Fruit fly (Drosophila melanogaster): ENCODE results near the gene alpha-PheRS.

The alpha-PheRS gene

DNA sequence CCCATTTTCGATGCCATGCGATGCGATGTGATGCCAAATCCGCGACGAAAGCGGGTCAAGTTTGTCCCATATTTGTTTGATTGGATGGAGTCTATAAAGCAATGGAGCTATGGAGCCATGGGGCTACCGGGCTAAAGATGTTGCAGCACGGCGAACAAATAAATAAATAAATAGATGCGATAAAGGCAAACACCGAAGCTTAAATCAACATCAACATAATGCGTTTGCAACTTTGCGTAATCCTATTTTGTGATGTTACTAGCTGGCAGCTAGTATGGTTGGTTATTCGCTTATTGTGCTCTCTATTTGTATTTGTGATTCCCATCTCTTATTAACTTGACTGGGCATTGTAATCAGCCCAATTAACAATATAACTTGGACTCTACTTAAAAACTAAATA lies 17.3 kb downstream of the alpha-PheRS start:
- TF ChIP-seq CG17801 (GFP tag; optimal IDR thresholded peaks at IDR 0.05; ENCODE audit: partially characterized antibody), result no peak

DNA sequence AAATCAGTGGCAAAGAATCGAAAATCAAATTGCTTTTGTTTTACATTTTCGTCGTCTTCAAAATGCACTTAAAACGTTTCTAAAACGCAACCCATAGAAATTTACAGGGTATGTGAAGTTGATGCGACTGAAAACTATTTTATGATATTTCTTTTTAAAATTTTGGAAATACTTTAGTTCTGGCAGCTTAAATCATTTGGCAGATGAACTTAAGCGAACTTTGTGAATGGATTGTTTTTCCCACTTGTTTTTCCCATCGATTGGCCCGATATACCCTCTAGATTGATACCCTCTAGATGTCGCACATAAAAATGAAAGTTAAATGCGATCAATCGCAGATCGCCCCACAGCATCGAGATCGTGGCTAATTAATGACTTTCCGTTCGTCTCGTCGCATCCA lies 19.3 kb downstream of the alpha-PheRS start:
- no peak for TF ChIP-seq CG17801 (GFP tag; optimal IDR thresholded peaks at IDR 0.05; ENCODE audit: partially characterized antibody)

DNA sequence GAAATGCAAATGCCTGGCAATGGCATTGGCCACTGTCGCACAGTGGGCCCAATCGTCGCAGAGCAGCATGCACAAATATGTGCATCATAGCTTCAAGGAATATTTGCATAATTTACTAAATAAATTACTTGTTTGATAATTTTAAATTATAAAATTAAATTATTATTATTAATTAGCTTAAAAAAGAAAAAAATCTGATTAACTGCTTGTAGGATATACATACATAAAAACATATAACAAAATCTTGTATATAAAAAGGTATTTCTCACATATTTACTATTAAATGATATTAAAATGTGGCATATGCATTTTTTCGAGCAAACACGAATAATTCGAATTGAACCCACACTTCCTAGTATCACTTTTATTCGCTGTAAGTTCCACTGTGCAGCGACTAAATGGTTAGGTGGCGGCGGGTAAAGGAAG lies 20.2 kb downstream of the alpha-PheRS start:
- no peak for TF ChIP-seq CG17801 (GFP tag; optimal IDR thresholded peaks at IDR 0.05; ENCODE audit: partially characterized antibody)

DNA sequence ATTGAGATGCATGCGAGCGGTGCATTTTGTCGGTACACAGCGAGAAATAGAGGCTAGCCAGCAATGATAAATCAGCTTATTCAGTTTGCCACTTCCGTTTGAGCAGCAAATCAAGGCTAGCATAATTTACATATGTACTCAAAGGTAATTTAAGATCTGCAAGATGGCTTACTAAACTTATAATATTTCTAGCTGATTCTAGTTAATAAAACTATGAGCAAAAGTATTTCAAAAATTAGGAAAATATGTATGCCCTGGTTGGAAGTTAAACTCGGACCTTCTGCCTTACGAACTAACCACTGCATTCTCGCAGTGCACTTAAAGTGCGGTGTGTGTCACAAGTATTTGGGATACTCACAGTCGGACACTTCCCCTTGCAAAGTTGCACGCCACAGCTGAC lies 22.6 kb downstream of the alpha-PheRS start:
- TF ChIP-seq CG17801 (GFP tag; optimal IDR thresholded peaks at IDR 0.05; ENCODE audit: partially characterized antibody), result no peak

DNA sequence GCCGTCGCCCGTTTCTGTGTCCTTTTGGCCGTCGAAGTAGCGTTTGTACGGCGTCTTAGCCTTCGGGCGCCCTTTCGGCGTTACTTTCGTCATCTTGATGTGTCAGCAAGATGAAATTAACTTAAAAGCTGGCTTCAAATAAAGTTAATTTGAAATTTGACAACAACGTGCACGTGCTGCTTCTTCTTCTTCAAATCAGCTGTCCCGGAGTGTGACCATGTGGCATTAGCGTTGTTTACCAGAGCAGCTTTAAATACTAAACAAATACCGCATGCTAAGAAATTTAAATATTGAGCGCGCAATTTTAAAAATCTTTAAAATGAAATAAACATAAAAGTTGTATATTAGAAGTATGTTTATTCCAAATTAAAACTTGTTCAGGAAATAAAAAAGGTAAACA lies 24.5 kb downstream of the alpha-PheRS start, which contains the start of gene CG2260:
Gene CG2260 (minus strand): TSS at position 209 of the 400 bp plus-strand sequence.
- TF ChIP-seq CG17801 (GFP tag; optimal IDR thresholded peaks at IDR 0.05; ENCODE audit: partially characterized antibody), result peak; percentile 19

DNA sequence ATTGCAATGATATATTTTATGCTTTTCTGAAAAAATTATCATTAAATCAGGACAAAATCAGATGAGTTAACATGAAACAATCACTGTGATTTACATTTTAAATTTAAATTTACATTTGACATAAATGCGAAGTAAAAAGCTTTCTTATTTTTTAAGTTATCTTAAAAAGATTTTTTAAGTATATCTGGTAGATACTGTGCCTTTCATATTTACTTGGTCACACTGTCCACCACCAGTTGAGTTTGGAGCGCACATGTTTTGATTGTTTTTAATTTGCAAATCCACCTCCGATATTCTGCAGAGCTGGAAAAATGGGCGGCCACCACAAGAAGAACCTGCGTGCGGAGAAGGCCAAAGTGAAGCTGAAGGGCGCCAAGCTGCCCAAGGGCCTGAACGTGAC lies 28.6 kb downstream of the alpha-PheRS start, which contains the start of gene CG1575:
Gene CG1575 (plus strand): TSS at position 200 of the 400 bp plus-strand sequence.
- no peak for TF ChIP-seq CG17801 (GFP tag; optimal IDR thresholded peaks at IDR 0.05; ENCODE audit: partially characterized antibody)

DNA sequence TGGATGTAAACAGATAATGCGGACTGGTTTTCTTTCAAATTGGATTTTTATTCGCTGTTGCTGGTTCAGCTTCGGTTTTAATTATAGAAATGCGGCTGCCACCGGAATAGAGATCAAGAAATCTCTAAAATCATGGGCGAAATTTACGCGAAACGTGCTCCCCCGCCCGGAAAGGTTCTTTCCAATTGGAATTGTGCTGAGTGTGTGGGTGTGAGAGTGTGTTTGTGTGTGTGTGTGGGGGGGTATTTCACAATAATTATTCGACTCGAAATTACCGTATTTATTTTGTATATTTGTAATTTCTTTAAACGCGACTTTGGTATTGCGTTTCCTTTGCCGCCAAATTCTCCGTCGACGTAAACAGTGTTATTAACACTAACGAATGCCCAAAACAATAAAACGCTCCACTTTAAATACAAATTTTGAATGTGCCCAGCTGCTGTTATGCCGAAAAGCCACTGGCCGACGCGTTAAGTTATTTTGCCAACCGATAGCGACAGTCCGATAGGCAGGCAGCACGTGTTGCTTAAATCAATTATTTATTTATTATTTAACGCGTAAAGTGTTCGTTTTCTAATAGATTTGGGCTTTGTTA lies 29.6 kb downstream of the alpha-PheRS start, which contains the start of gene Gclc:
Gene Gclc (minus strand): TSS at position 431 of the 595 bp plus-strand sequence.
- no peak for TF ChIP-seq CG17801 (GFP tag; optimal IDR thresholded peaks at IDR 0.05; ENCODE audit: partially characterized antibody)

DNA sequence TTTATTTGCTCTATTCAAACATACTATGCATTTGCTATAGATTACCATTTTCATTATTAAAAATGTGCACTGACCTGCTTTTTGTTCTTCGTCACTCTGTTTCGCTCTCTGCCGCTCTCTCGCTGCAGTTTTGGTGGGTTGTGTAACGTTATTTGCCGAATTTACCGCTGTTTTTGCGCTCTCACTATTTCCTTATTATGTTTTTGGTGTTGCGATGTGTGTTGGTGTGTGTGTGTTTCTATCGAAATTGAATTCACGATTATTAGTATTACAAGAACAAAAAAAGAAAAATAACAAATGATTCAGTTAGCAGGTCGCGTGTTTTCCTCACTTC lies 30.1 kb downstream of the alpha-PheRS start:
- no peak for TF ChIP-seq CG17801 (GFP tag; optimal IDR thresholded peaks at IDR 0.05; ENCODE audit: partially characterized antibody)

DNA sequence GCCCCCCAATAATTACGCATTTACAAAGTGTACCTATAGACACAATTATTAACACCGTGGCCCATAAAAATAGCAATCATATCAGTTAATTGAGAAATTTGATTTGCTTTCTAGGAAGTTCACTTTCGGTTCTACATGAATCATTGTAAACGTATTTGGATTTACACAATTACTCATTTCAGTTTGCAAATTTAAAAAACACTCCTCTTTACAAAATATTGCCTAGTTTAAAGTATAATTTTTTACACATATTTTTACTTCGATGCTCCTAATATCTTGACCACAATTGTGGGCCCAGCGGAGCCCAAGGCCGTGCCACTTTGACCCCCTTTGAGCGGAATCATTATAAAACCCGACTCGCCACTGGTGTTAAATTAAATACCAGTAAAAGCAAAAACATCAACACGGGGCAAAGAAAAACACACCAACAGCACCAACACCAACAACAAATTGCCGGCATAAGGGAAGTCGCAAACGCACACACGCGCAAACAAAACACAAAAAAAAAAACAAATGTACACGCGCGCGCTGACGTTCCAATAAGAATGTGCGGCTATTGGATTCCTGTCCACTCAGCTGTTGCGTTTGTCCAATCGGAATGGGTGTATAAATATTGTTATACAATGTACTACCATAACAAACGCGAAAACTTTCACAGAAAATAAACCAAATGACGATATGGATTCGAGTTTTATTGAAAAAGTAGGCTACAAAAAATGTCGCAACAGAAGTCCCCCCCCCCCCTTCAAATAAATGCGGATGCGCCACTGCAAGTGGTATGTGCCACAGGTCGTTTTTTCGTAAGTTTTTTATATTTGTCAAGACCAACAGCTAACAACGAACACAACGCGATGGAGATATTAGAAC lies 30.7 kb downstream of the alpha-PheRS start:
- peak; percentile 72 for TF ChIP-seq CG17801 (GFP tag; optimal IDR thresholded peaks at IDR 0.05; ENCODE audit: partially characterized antibody)

DNA sequence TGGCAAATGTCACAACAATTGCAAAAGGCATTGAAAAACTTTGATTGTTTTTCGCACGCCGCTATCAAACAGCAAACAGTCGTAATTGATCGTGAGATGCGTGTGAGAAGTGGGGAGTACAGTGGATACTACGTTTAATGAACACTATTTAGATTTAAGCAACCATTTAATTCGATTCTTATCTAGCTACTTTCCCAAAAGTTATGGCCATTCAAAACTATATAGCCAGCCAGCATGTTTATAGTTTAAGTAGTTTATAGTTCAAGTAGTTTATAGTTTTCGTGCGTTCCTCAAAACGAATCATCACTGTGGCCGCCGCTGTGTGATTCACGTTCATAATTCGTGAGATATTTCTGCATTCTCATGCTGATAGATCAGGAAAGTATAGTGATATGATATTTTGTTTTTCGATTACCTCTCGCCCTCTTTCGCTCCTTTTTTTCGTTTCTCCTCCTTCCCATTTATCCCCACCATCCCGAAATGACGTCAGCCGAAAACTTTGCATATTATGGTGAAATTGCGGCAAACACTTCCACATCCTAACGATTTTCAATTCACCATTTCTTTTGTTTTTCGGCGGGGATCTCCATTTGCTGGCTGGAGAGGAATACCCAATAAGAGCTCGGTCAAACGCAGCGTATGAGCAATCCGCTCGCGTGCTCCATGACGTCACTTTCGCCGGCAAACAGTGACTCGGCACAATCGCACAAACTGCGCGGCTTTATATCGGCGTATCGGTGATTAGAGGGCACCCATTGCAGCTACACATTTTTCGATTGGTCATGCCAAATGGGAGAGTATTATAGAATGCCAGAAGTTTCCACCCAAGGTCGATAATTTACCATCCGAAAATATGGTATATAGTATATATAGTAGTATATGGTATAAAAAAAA lies 31.8 kb downstream of the alpha-PheRS start:
- peak; percentile 61 for TF ChIP-seq CG17801 (GFP tag; optimal IDR thresholded peaks at IDR 0.05; ENCODE audit: partially characterized antibody)

DNA sequence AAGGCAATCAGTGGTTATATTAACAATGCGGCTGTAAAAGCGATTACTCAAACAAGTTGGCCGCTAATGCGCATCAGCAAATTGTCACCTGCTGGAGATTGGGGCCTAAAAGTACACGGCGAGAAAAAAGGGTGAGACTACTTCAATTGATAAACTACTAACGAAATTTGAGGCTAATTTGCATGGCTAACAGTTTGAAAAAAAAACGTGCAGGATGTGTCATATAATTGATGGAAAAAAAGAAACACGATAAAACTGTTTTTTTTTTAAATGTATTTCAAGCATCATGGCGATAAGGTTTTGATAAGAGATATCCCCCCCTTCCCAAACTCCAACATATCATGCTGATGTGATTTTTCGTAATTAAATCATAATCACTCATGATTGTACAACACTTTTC lies 32.7 kb downstream of the alpha-PheRS start:
- no peak for TF ChIP-seq CG17801 (GFP tag; optimal IDR thresholded peaks at IDR 0.05; ENCODE audit: partially characterized antibody)

DNA sequence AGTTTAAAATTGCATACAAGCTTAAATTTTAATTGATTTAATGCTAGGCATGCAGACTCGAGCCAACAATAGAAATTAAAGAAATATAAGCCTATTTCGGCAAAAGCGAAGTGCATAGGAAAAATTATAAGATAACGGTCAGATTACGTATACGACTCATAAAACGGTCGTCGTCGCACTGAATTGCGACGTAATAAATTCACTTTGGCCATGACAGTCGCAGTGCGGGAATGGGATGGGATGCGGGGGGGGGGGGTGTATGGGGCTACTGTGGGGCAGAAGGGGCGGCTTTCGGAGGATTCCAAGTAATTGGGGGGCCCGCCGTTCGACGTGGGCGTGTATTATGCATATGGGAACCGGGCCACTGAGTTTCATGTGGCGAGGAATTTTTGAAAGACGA lies 34.4 kb downstream of the alpha-PheRS start:
- TF ChIP-seq CG17801 (GFP tag; optimal IDR thresholded peaks at IDR 0.05; ENCODE audit: partially characterized antibody), result no peak

DNA sequence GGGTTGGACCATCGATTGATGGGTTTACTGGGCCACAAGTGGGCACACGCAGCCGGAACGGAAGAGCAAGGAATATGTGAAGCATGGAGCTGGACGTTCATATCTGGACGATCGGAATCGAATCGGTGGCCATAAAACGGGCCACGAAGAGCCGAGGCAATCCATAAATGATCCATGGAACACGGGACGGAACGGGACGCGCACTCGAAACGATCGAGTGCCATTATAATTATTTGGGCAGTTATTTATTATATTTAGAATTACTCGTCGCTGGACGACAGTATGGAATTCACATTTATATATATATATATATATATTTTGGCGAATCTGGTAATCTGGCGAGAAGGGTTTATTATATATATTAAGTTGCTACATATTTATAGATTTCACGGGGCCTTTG lies 37.5 kb downstream of the alpha-PheRS start:
- TF ChIP-seq CG17801 (GFP tag; optimal IDR thresholded peaks at IDR 0.05; ENCODE audit: partially characterized antibody), result no peak

DNA sequence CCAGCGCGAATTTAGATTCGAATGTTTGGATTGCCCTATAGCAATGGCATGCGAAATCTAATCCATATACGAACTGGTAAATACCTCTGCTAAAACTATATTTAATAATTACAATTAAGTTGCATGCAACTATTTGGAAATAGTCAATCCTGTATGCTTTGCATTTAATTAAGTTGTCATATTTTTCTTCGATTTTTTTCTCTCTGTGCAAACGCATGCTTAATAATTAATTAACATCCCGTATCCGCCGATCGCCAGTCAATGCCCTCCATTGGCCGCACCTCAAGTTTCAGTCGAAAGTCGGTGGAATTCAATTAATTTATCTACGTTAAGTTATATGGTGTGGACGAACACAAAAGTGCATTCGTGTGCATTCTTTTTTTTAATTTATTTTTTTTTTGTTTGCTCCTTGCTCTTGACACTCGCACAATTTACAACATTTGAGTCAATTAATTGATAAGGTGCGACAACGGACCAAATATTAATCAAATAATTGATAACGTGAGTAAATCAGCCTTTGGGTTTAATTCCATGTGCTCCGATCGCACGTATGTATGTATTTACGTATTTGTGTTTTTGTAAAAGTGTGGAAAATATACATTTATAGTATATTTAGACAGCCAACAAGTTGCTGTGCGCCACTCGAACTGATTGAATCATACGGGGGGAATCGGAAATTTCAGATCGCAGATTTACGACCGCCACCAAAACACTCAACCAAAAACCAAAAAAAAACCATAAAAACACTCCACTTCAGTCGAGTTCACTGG lies 38.9 kb downstream of the alpha-PheRS start:
- TF ChIP-seq CG17801 (GFP tag; optimal IDR thresholded peaks at IDR 0.05; ENCODE audit: partially characterized antibody), result peak; percentile 6
